Worm (Caenorhabditis elegans) whole organism, L3 larva: ENCODE results near the gene tsp-14.

Source experiments
- aly-2 ChIP-seq: fragments of 150-350 bp; optimal IDR thresholded peaks from 2 replicates; lab custom pipeline; 2014; ENCODE audit warnings: missing biosample characterization, missing genetic modification characterization
- ama-1 ChIP-seq: fragments of 150-350 bp; optimal IDR thresholded peaks from 2 replicates; lab custom pipeline; 2018
- ceh-28 ChIP-seq: fragments of 150-350 bp; optimal IDR thresholded peaks from 2 replicates; lab custom pipeline; 2014; ENCODE audit warnings: missing biosample characterization, missing genetic modification reagents, missing genetic modification characterization
- fkh-2 ChIP-seq: fragments of 150-350 bp; optimal IDR thresholded peaks from 2 replicates; lab custom pipeline; 2014; ENCODE audit warnings: missing biosample characterization, missing genetic modification reagents, missing genetic modification characterization
- jun-1 ChIP-seq: fragments of 150-350 bp; optimal IDR thresholded peaks from 2 replicates; lab custom pipeline; 2014; ENCODE audit warnings: missing biosample characterization, missing genetic modification reagents, missing genetic modification characterization
- lin-15B ChIP-seq: fragments of 150-350 bp; optimal IDR thresholded peaks from 2 replicates; lab custom pipeline; 2014; ENCODE audit warnings: missing biosample characterization, missing genetic modification characterization
- mml-1 ChIP-seq: fragments of 150-350 bp; sonication (generic microtip); optimal IDR thresholded peaks from 3 replicates; lab custom pipeline; 2014; ENCODE audit warnings: missing biosample characterization, missing genetic modification characterization
- nhr-11 ChIP-seq: fragments of 150-350 bp; optimal IDR thresholded peaks from 2 replicates; lab custom pipeline; 2014; ENCODE audit warnings: missing biosample characterization, missing genetic modification characterization
- nhr-77 ChIP-seq: fragments of 150-350 bp; optimal IDR thresholded peaks from 2 replicates; lab custom pipeline; 2014; ENCODE audit warnings: missing biosample characterization, missing genetic modification characterization
- pha-4 ChIP-seq: fragments of 150-350 bp; optimal IDR thresholded peaks from 2 replicates; lab custom pipeline; 2014; ENCODE audit warnings: missing biosample characterization, missing genetic modification reagents, missing genetic modification characterization
- snpc-4 ChIP-seq: fragments of 150-350 bp; optimal IDR thresholded peaks from 2 replicates; lab custom pipeline; 2014; ENCODE audit warnings: missing biosample characterization, missing genetic modification characterization
- unc-62 ChIP-seq: fragments of 150-350 bp; sonication (generic microtip); optimal IDR thresholded peaks from 4 replicates; lab custom pipeline; 2014; ENCODE audit warnings: missing biosample characterization, missing genetic modification reagents, missing genetic modification characterization
- ztf-11 ChIP-seq: fragments of 150-350 bp; optimal IDR thresholded peaks from 2 replicates; lab custom pipeline; 2014; ENCODE audit warnings: missing biosample characterization, missing genetic modification characterization

- no peak for TF ChIP-seq ceh-28 (tag; lab: Kevin White, UChicago)
- TF ChIP-seq aly-2 = no peak
- no peak for TF ChIP-seq snpc-4 (tag; lab: Kevin White, UChicago)
- TF ChIP-seq mml-1 (tag; lab: Kevin White, UChicago) = no peak
- TF ChIP-seq unc-62 = no peak
- no peak for TF ChIP-seq nhr-77 (tag; lab: Kevin White, UChicago)
- no peak for TF ChIP-seq pha-4
- TF ChIP-seq fkh-2 (tag; lab: Kevin White, UChicago) = no peak
- no peak for TF ChIP-seq ztf-11 (tag; lab: Kevin White, UChicago)
- TF ChIP-seq lin-15B (tag; lab: Kevin White, UChicago) = no peak
- TF ChIP-seq nhr-11 (tag; lab: Kevin White, UChicago) = no peak
- no peak for TF ChIP-seq ama-1
- TF ChIP-seq jun-1 (tag; lab: Kevin White, UChicago) = no peak
Observed at ce11 chrX:4859582-4860095, 17.1 kb downstream of the tsp-14 start, which contains the start of gene add-1.
